Fruit fly (Drosophila melanogaster): ENCODE results near the gene Ran.

DNA sequence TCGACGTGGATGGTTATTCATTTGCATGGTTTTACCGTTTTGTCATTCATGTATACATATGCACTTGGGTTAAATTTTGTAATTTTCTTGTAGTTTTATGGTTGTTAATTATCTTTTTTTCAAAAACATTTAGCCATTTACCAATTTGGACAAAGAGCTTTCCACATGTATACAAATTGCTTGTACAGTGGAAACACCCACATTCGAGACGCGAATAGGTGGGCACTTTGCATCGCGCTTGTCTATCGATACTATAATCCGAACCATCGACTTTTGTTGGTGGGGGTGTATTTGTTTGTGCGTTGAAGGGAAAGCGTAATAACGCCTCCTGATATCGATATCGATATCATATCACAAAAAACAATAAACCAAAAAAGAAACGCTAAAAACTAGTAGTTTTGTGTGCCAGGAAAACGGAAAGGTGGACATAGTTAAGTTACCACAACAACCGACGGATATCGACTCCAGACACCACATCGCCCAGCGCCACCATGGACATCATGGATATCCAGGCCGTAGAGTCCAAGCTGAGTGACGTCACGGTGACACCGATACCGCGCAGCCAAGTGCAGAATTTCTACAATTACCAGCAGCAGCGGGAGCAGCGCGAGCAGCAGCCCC, 10.8 kb downstream of the Ran start, which contains the start of gene CDK2AP1:
- TF ChIP-seq HmgD (GFP tag; optimal IDR thresholded peaks at IDR 0.05) (peak; percentile 30), B-H2 (GFP tag; optimal IDR thresholded peaks at IDR 0.05) (peak; percentile 11), sc (optimal IDR thresholded peaks at IDR 0.05) (no peak), sc (GFP tag; optimal IDR thresholded peaks at IDR 0.05) (no peak), CG4730 (GFP tag; IDR thresholded peaks at IDR 0.05) (no peak), NC2α (GFP tag; optimal IDR thresholded peaks at IDR 0.05) (no peak), sens-2 (GFP tag; IDR thresholded peaks at IDR 0.05) (no peak), CG6654 (GFP tag; optimal IDR thresholded peaks at IDR 0.05) (no peak), ara (GFP tag; IDR thresholded peaks at IDR 0.05) (no peak), pan (optimal IDR thresholded peaks at IDR 0.05) (no peak), pan (GFP tag; optimal IDR thresholded peaks at IDR 0.05 in 1 of 2, IDR thresholded peaks at IDR 0.05 in 1 of 2) (no peak), Dip2 (GFP tag; IDR thresholded peaks at IDR 0.05) (no peak)

Measured in whole organism, embryonic.